Worm (Caenorhabditis elegans) whole organism, early embryonic: ENCODE measurements around the gene mmaa-1.

Source experiments
- B0310.2 ChIP-seq: sonication (generic microtip); optimal IDR thresholded peaks from 2 replicates; lab custom pipeline; 2016; ENCODE audit warnings: mild to moderate bottlenecking, missing genetic modification characterization, missing compliant biosample characterization
- aly-1 ChIP-seq: sonication (generic microtip); optimal IDR thresholded peaks from 2 replicates; lab custom pipeline; 2016; ENCODE audit warnings: missing genetic modification characterization, missing compliant biosample characterization
- ama-1 ChIP-seq: fragments of 150-350 bp; optimal IDR thresholded peaks from 2 replicates; lab custom pipeline; 2014
- ets-7 ChIP-seq: sonication (generic microtip); optimal IDR thresholded peaks from 2 replicates; lab custom pipeline; 2016; ENCODE audit warnings: missing genotype, missing genetic modification characterization, missing compliant biosample characterization
- flt-1 ChIP-seq: fragments of 200-800 bp; sonication (Bioruptor generic); IDR thresholded peaks from 2 replicates; pipeline ENCODE4 v1.3.6; 2022; ENCODE audit warnings: missing genetic modification characterization, missing compliant biosample characterization
- pes-1 ChIP-seq: fragments of 200-800 bp; sonication (Bioruptor generic); IDR thresholded peaks from 2 replicates; pipeline ENCODE4 v1.3.6; 2022; ENCODE audit warnings: missing genetic modification reagents, missing genetic modification characterization, missing compliant biosample characterization
- scrt-1 ChIP-seq: fragments of 200-800 bp; sonication (Bioruptor generic); IDR thresholded peaks from 2 replicates; pipeline ENCODE4 v1.3.6; 2022; ENCODE audit warnings: missing genetic modification characterization, missing compliant biosample characterization

DNA sequence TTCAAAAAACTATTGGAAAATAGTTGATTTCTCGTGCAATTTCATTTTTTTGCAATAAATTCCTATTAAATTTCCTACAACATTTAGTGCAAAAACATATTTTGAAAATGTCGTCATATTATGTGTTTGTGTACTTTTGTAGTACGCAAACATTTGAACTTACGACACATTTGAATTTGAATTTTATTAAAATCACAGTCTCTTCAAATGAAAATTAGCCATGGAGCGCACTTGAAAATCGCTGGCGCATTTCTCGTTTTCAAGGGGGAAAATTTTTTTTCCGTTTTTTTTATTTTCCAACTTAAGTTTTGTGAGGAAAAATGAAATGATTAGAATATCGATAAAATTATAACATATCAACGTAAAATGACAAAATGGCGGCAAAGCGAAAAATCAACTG, 46.6 kb upstream of the mmaa-1 start:
- TF ChIP-seq ama-1, result no peak
- no peak for TF ChIP-seq scrt-1
- no peak for TF ChIP-seq flt-1 (GFP tag; lab: Robert Waterston, UW)
- no peak for TF ChIP-seq pes-1 (GFP tag; lab: Robert Waterston, UW)
- TF ChIP-seq B0310.2, result no peak
- TF ChIP-seq ets-7 (tag; lab: Kevin White, UChicago), result no peak
- TF ChIP-seq aly-1 (tag; lab: Kevin White, UChicago), result no peak
